Worm (Caenorhabditis elegans) whole organism, L4/young adult: ENCODE results near the gene K02E2.8.
A peak's percentile ranks its signal among the peaks of the same experiment; 100 is the strongest.
"Not testable (repeated sequence)": the region's sequence is repeated elsewhere in the genome, so short reads cannot be mapped to it uniquely, and the experiment has no call there.

ENCODE experiments used
- W03F9.2 ChIP-seq: fragments of 150-350 bp; optimal IDR thresholded peaks from 2 replicates; lab custom pipeline; 2014; ENCODE audit warnings: missing biosample characterization, missing genetic modification characterization
- dao-5 ChIP-seq: sonication (generic microtip); optimal IDR thresholded peaks from 2 replicates; lab custom pipeline; 2016; ENCODE audit warnings: missing genotype, missing genetic modification characterization, moderate library complexity, missing compliant biosample characterization
- him-1 ChIP-seq: sonication (generic microtip); optimal IDR thresholded peaks from 2 replicates; lab custom pipeline; 2016; ENCODE audit warnings: missing genotype, missing genetic modification reagents, missing genetic modification characterization, missing compliant biosample characterization

Gene K02E2.8

DNA sequence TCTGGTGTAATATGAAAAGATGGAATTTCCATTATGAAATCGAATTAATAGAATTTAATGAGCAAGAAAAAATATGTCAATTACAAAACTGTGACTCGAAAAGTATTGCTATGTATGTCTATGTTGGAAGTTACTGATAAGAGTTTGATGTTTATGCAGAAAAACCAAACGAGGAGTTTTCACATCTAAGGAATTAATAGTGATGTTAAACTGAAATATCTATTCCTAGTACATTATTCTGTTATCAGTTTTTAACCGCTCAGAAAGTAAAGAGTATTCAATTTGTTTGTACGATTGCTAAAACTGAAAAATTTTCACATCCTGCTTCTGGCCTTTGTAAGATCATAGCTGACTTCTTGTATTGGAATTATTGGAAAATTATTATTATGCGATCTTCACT is 20.2 kb upstream of the K02E2.8 start, which contains the start of gene K02E2.7:
TSS of gene K02E2.7 (minus strand) at position 101 of the 400 bp plus-strand sequence.
- TF ChIP-seq dao-5 (tag; lab: Kevin White, UChicago): no peak
- TF ChIP-seq him-1 (tag; lab: Kevin White, UChicago): no peak
- no peak for TF ChIP-seq W03F9.2

DNA sequence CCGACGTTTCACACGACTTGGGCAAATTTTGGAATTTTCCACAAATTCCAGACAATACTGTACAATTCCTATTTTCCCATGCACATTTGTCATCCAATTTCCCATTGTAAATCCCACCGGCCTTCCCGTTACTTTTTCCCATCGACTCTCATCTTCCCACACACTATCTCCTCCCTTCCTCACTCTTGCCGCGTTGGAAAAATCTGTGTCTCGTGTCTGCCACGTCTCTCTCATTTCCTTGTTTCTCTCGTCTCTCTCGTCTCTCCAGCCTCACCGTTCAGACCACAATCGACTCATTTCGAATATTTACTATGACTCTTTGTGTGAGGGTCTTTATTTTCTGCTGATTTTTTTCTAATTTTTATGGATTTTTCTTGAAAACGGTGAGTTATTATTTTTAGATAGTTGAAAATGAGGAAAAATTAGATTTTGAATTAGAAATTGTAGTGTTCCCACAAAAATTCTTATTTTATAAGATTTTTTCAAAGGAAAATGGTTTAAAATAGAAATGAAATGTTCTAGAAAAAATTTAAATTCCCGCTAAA is 16.4 kb upstream of the K02E2.8 start, which contains the start of gene K02E2.11:
TSS of gene K02E2.11 (plus strand) at position 251 of the 545 bp plus-strand sequence.
- TF ChIP-seq him-1 (tag; lab: Kevin White, UChicago) (no peak), W03F9.2 (peak; percentile 11), dao-5 (tag; lab: Kevin White, UChicago) (no peak)

DNA sequence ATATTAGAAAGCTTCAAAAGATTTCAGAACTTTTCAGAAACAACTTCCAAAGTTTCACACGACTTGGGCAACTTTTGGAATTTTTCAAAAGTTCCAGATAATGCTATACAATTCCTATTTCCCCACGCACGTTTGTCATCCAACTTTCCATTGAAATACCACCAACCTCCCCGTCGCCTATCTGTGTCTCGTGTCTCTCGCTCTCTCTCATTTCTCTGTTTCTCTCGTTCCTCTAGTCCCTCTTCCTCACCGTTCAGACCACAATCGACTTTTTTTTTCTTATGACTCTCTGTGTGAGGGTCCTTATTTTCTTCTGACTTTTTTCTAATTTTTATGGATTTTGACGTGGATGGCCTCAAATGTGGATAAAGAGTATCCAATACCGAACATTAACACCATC is 13.6 kb upstream of the K02E2.8 start, which contains the start of gene K02E2.6:
TSS of gene K02E2.6 (plus strand) at position 242 of the 400 bp plus-strand sequence.
- TF ChIP-seq W03F9.2 (no peak), him-1 (tag; lab: Kevin White, UChicago) (no peak), dao-5 (tag; lab: Kevin White, UChicago) (no peak)

DNA sequence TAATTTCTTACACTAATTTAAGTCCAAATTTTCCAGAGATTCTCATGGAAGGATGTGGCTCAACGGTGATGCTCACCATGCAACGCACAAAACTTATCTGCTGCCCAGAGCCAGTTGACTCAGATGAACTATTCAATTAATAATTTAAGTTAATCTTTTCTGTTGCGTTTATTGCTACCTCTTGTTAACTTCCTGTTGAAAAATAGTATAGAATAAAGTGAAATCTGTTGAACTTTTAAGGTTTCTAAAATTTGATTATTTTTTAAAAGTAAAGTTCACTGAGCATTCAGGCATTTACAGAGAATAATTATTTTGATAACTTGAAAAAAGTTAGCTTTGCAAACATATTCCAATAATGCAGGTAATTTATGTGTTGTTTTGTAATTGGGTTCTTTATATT is 9.3 kb upstream of the K02E2.8 start:
- TF ChIP-seq dao-5 (tag; lab: Kevin White, UChicago) (no peak), W03F9.2 (no peak), him-1 (tag; lab: Kevin White, UChicago) (no peak)

DNA sequence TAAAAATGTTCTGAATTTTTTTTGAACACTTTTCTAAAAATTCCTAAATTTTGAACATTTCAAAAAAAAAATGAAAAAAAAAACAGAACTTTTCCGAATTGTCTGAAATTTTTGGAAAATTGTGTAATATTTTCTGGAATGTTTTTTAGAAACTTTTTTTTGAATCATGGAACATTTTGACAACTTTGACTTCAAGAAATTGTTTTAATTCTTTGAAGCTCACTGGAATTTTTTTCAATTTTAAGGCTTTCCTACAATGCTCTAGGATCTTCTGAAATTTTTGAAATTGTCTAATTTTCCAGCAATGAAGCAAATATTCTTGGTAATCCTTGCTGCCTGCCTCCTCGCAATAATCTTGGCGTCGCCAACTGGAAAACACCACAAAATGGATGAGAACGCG is 8.5 kb upstream of the K02E2.8 start, which contains the start of gene ins-35:
TSS of gene ins-35 (plus strand) at position 301 of the 400 bp plus-strand sequence.
- TF ChIP-seq W03F9.2: no peak
- TF ChIP-seq him-1 (tag; lab: Kevin White, UChicago): no peak
- TF ChIP-seq dao-5 (tag; lab: Kevin White, UChicago): no peak

DNA sequence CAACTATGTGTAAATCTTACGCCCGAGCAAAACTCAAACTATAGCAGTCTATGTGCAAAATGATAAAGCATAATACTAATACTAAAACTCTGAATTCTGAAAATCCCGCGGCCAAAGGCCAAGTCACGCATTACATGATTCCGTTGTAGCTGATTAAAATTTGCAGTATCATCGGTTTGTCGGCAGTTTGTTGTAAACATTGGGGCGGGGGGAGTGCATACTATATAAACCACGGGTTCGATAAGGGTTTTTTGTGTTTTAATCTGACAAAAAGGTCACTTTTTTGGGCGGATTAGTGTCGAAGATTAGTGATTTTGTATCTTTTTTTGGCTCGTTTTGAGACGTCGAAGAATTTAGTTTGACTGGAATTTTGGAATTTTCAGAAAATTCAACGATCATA is 7.7 kb upstream of the K02E2.8 start:
- TF ChIP-seq W03F9.2 (no peak), him-1 (tag; lab: Kevin White, UChicago) (no peak), dao-5 (tag; lab: Kevin White, UChicago) (no peak)

DNA sequence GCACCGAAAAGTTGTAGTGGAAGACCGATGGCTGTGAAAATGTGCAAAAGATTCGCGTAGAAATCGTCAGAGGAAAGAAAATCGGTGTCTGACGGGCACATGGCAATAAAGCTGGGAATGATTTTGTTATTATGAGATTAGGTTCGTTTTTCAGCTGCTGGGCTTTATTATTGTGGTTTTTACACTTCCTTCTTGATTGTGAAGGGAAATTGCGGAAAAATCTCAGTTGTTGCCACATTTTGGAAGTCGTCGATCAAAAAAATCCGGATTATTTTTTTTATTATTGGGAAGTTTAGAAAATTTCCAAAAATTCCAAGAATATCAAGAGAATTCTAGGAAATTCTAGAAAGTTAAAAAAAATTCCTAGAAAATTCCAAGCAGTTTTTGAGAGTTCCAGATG is 2.4 kb upstream of the K02E2.8 start, which contains the start of gene srh-177:
TSS of gene srh-177 (minus strand) at position 101 of the 400 bp plus-strand sequence.
- not testable (repeated sequence) for TF ChIP-seq W03F9.2; dao-5 (tag; lab: Kevin White, UChicago); him-1 (tag; lab: Kevin White, UChicago)

DNA sequence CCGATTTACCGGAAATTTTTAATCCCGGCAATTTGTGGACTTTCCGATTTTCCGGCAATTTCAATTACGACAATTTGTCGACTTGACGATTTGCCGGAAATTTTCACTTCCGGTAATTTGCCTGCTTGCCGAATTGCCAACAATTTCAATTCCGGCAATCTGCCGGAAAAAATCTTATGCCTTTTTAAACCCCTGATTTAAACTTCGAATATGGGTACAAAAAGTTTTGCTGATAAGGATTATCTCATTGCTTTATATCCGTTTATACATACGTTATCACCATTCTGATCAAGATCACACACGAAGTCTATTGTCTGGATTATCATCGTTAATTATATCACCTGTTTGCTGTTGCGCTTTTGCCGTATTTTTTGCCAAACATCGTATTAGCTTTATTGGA is 10.3 kb downstream of the K02E2.8 start, which contains the start of gene grd-11:
TSS of gene grd-11 (plus strand) at position 301 of the 400 bp plus-strand sequence.
- TF ChIP-seq him-1 (tag; lab: Kevin White, UChicago): no peak

DNA sequence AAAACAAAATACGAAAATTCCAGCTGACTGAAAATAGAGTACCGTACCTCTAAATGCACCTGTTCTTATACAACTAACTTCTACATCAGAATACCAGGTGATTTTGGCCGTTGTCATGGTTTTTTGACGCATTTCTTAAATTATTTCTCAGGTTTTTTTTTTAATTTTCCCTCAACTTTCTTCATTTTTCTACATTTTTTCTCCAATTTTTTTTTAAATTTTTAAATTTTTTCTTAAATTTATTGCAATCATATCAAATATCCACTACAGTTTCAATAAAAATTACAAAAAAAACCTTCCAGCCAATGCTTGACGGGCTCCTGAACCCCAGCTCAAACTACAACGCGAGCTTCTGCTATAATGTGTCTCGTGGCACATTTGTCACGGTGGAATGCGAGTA is 15.5 kb downstream of the K02E2.8 start, which contains the start of gene K02E2.1:
TSS of gene K02E2.1 (plus strand) at position 301 of the 400 bp plus-strand sequence.
- TF ChIP-seq him-1 (tag; lab: Kevin White, UChicago): no peak
- TF ChIP-seq W03F9.2: no peak
- no peak for TF ChIP-seq dao-5 (tag; lab: Kevin White, UChicago)

DNA sequence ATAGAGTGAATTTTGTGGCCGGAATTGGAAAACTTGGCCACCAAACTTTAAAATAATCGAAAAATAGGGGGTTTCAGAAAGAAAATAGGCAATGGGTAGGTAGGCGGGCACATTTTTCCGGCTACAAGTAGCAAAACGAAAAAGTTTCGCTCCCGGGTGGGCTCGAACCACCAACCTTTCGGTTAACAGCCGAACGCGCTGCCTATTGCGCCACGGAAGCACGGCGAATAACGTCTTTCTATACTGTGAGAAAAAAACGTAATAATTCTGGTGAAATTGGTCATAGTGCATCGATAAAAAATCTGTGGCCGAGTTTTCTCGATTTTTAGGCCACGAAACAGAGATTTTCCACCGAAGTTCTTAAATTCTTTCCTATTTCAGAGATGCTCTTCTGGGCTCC is 16.4 kb downstream of the K02E2.8 start:
- TF ChIP-seq dao-5 (tag; lab: Kevin White, UChicago) (no peak), him-1 (tag; lab: Kevin White, UChicago) (no peak), W03F9.2 (no peak)

DNA sequence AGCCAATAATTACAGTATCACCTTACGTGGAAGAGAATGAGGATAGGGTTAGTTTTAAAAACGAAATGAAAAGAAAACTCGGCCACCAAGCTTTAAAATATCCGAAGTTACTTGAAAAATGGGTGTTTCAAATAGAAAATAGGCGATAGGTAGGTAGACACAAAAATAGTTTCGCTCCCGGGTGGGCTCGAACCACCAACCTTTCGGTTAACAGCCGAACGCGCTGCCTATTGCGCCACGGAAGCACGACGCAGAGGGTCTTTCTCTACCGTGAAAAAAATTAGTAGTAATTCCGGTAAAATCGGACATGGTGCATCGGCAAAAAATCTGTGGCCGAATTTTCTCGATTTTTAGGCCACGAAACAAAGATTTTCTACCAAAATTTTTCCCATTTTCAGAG is 19.1 kb downstream of the K02E2.8 start:
- TF ChIP-seq dao-5 (tag; lab: Kevin White, UChicago) (no peak), him-1 (tag; lab: Kevin White, UChicago) (no peak), W03F9.2 (no peak)

DNA sequence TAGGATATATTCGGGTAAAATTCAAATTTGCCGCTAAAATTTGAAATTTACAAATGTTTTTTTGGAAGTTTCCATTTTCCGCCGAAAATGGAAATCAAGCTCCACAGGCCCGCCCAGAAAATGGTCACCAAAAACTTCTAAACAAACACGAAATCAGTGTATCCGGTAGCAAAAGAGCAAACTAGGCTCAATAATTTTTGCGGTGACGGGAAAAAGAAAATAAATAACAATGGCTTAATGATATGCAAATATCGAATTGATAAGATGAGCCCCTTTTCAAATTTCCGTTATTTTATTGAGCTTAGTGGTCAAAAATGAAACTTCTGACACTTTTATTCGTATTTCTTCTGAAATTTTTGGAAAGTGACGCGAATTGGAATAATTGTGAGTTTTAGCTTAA is 21.9 kb downstream of the K02E2.8 start, which contains the start of gene Y38H6A.3:
TSS of gene Y38H6A.3 (plus strand) at position 301 of the 400 bp plus-strand sequence.
- TF ChIP-seq dao-5 (tag; lab: Kevin White, UChicago) (no peak), him-1 (tag; lab: Kevin White, UChicago) (no peak), W03F9.2 (no peak)

DNA sequence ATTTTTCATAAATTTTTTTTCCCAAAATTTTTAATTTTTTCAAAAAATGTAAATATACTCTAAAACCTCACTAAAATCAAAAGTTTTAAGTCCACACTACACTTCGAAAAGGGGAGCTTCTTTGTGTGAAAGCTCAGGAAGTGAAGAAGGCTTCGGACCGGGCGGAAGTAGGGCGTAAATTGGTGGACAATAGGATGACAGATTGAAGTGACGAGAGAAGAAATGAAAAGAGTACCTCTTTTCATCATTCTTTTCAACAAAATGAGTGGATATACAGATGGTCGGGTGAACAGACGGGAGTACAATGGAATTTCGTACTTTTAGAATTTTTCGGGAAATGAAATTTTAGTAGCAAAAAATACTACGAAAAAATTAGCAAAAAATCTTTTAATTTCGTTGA is 27.9 kb downstream of the K02E2.8 start:
- TF ChIP-seq W03F9.2 (no peak), dao-5 (tag; lab: Kevin White, UChicago) (no peak), him-1 (tag; lab: Kevin White, UChicago) (no peak)

DNA sequence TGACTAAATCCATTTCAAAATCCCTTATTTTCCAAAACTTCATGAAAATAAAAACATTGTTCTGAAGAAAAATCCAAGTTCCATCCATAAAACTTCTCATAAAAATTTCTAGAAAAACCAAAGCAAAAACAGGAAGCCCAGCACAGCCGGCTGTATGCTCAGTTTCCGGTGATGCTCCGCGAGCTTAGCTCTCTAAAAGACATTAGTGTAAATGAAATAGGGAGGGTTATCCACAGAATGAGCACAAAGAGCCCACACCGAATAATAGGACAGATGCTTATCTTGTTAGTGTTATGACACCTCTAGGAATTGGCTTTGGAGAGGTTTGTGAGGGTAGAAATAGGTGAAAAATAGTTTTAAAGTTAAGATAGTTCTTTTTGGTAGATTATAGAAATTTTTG is 28.7 kb downstream of the K02E2.8 start:
- no peak for TF ChIP-seq dao-5 (tag; lab: Kevin White, UChicago)
- no peak for TF ChIP-seq W03F9.2
- TF ChIP-seq him-1 (tag; lab: Kevin White, UChicago): no peak

DNA sequence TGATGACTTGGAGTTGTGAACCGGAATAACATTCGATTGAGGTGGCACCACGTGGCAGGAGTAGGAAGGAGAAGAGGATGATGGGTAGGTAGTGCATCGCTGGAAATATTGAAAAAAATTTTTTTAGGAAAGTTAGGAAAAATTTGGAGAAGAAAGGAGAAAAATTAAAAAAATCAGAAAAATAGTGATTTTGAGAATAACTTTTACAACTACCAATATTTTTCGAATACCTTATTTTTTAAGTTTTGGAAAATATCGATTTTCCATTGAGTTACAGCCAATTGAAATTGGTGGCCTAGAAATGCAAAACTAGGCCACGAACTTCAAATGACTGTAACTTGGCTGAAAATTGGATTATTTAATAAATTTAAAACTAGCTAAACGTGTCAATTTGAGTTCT is 31.5 kb downstream of the K02E2.8 start, which contains the start of gene Y38H6A.5:
TSS of gene Y38H6A.5 (minus strand) at position 101 of the 400 bp plus-strand sequence.
- TF ChIP-seq dao-5 (tag; lab: Kevin White, UChicago) (no peak), him-1 (tag; lab: Kevin White, UChicago) (no peak), W03F9.2 (no peak)
